Fruit fly (Drosophila melanogaster): ENCODE results near the gene Gr66a.
A peak's percentile ranks its signal among the peaks of the same experiment; 100 is the strongest.

The Gr66a gene

DNA sequence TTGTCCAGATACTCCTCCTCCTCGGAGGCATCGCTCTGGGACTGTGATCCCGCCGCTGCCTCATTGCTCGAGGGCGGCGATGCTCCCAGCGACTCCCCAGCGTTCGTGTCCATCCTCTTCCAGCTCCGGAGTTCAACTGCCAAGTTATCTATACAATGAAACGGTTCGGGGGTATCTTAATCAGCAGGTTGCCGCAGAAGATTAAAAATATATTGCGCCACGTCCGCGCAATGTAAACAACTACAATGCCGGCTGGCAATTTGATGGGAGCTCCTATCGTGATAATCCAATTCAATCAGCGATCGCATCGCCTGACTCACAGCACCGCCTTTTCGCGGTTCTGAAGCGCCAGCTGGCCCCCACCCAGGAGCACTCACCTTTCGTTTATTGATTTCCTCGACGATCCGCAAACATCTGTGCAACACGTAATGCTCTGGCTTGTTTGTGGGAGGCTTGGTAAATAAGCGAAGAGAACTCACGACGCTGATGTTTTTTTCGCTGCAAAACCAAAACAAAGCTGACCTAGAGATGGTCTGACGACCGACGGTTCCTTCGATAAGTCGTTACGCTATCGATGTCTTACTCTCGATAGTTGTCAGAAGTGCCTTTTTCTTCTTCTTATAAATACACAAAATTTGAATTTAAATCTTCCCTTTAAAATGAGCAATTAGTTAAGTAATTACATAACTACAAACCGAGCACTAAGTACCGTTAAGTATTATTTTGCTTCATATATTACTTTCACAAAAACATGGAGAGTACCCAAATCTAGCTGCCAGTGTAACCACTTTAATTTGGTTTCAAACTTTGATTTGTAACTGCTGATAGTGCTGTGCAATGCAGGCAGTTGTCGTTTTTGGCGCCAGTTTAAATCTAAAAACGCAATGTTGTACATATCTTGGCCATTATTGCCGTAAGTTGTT is 17.2 kb downstream of the Gr66a start, which contains the start of gene cert (continued):
- TF ChIP-seq CG6163 (GFP tag; IDR thresholded peaks at IDR 0.05) (0 out of 3 replicates have a peak, but pooled peaks have one; percentile 30), Eip78C (GFP tag) (peak; percentile 78), OdsH (GFP tag; optimal IDR thresholded peaks at IDR 0.05) (peak; percentile 6), svp (GFP tag) (peak; percentile 95), salr (GFP tag; optimal IDR thresholded peaks at IDR 0.05) (peak in 1 of 2 experiments; percentile 11), Hr38 (GFP tag; optimal IDR thresholded peaks at IDR 0.05) (no peak), CG10631 (GFP tag; optimal IDR thresholded peaks at IDR 0.05) (peak; percentile 30), Sox14 (GFP tag; optimal IDR thresholded peaks at IDR 0.05) (peak; percentile 59), CG6854 (GFP tag; optimal IDR thresholded peaks at IDR 0.05) (peak; percentile 55), eg (GFP tag; IDR thresholded peaks at IDR 0.05) (no peak), CG11762 (GFP tag; optimal IDR thresholded peaks at IDR 0.05; ENCODE audit: insufficient read depth) (no peak), dac (GFP tag; optimal IDR thresholded peaks at IDR 0.05) (no peak), CG3919 (GFP tag; optimal IDR thresholded peaks at IDR 0.05) (peak; percentile 63), CG8119 (GFP tag; IDR thresholded peaks at IDR 0.05) (no peak)

DNA sequence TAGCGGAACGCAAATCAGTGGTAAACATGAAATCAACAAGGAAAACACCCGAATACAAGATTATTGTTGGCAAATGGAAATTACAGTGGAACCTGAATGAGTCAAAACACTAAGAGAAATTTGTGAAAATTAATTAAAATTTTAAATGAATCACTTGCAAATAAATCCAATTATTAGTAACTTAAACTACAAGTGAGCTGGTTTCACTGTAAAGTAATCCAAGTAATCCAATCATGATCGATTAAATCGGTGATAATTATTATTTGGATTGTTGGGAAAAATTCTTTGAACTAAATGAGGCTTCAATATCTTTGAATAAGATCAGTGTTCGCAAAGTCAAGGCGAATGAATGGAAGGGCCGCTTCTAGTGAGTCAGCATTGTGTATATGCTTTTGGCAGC is 18.4 kb downstream of the Gr66a start:
- TF ChIP-seq Sox102F (GFP tag; optimal IDR thresholded peaks at IDR 0.05) (no peak), CG3919 (GFP tag; optimal IDR thresholded peaks at IDR 0.05) (no peak), CG6163 (GFP tag; IDR thresholded peaks at IDR 0.05) (no peak), Sox14 (GFP tag; optimal IDR thresholded peaks at IDR 0.05) (no peak), acj6 (GFP tag; optimal IDR thresholded peaks at IDR 0.05) (no peak), Hr39 (GFP tag; optimal IDR thresholded peaks at IDR 0.05) (peak; percentile 20), cyc (GFP tag; optimal IDR thresholded peaks at IDR 0.05) (no peak), Lpt (GFP tag; optimal IDR thresholded peaks at IDR 0.05) (no peak), CG15336 (GFP tag; IDR thresholded peaks at IDR 0.05) (no peak), CG7368 (GFP tag; optimal IDR thresholded peaks at IDR 0.05) (no peak), CG10631 (GFP tag; optimal IDR thresholded peaks at IDR 0.05) (no peak), CG31627 (GFP tag; optimal IDR thresholded peaks at IDR 0.05) (peak; percentile 2), Eip78C (GFP tag) (no peak), fd59A (GFP tag; optimal IDR thresholded peaks at IDR 0.05) (no peak), pdm3 (GFP tag; optimal IDR thresholded peaks at IDR 0.05) (no peak), CG4318 (GFP tag; optimal IDR thresholded peaks at IDR 0.05) (no peak), Eip93F (GFP tag; optimal IDR thresholded peaks at IDR 0.05) (no peak), CG10669 (GFP tag; optimal IDR thresholded peaks at IDR 0.05) (no peak), dsx (GFP tag; optimal IDR thresholded peaks at IDR 0.05; ENCODE audit: poor library complexity, severe bottlenecking) (no peak), CG8119 (GFP tag; IDR thresholded peaks at IDR 0.05) (no peak), CG32006 (GFP tag; optimal IDR thresholded peaks at IDR 0.05) (no peak), Ets21C (GFP tag; optimal IDR thresholded peaks at IDR 0.05) (no peak), net (GFP tag; optimal IDR thresholded peaks at IDR 0.05) (no peak), esn (GFP tag; optimal IDR thresholded peaks at IDR 0.05) (peak; percentile 28), CG9139 (GFP tag; optimal IDR thresholded peaks at IDR 0.05) (no peak), CG6854 (GFP tag; optimal IDR thresholded peaks at IDR 0.05) (no peak), Eip75B (GFP tag; optimal IDR thresholded peaks at IDR 0.05) (no peak), svp (GFP tag) (peak; percentile 70), Blimp-1 (GFP tag; optimal IDR thresholded peaks at IDR 0.05) (no peak), CG11294 (GFP tag; IDR thresholded peaks at IDR 0.05) (no peak), CG11902 (GFP tag; optimal IDR thresholded peaks at IDR 0.05) (no peak), lz (GFP tag; optimal IDR thresholded peaks at IDR 0.05) (peak; percentile 4), achi (GFP tag; optimal IDR thresholded peaks at IDR 0.05) (no peak), Gug (GFP tag; IDR thresholded peaks at IDR 0.05) (no peak), eg (GFP tag; IDR thresholded peaks at IDR 0.05) (no peak), CG16779 (tag; optimal IDR thresholded peaks at IDR 0.05) (no peak), salr (GFP tag; optimal IDR thresholded peaks at IDR 0.05) (no peak), Smox (GFP tag; optimal IDR thresholded peaks at IDR 0.05) (peak; percentile 14), Ets96B (tag; optimal IDR thresholded peaks at IDR 0.05) (no peak), CG6276 (GFP tag; optimal IDR thresholded peaks at IDR 0.05) (no peak), Hr38 (GFP tag; optimal IDR thresholded peaks at IDR 0.05) (no peak), CG34406 (GFP tag; optimal IDR thresholded peaks at IDR 0.05) (no peak), CG1621 (tag; optimal IDR thresholded peaks at IDR 0.05) (no peak), fd85E (GFP tag; optimal IDR thresholded peaks at IDR 0.05) (no peak)

Measured in whole organism, prepupa.